Fruit fly (Drosophila melanogaster): Measurements from ENCODE around the gene CG6621.

Gene CG6621

DNA sequence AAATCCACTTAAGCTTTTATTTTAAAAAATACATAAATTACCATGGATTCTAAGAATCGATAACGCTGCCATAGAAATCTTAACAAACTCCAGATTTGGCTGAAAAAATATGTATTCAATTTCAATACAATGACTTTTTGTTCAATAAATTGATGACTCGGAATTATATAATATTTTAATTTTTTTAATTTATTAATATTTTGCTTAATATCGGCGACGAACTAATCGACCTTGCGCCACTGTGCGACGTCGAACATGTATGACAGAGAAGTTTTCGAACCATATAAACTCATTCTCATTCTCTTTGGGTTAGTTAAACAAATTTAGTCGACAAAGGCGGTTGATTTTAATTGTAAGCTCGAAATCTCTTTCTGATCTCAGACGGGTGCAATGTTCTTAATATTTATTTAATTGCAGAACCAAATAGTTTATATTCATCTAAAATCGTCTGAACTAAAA, 43.8 kb downstream of the CG6621 start, which contains the start of gene CG42394 (continued):
- peak; percentile 96 for TF ChIP-seq Blimp-1 (GFP tag; optimal IDR thresholded peaks at IDR 0.05)
- TF ChIP-seq otp (GFP tag; IDR thresholded peaks at IDR 0.05): peak; percentile 93
- peak; percentile 47 for TF ChIP-seq fd64A (GFP tag; optimal IDR thresholded peaks at IDR 0.05)
- TF ChIP-seq lmd (GFP tag; IDR thresholded peaks at IDR 0.05): peak; percentile 93
- TF ChIP-seq CG31224 (GFP tag; IDR thresholded peaks at IDR 0.05): peak; percentile 88
- peak; percentile 89 for TF ChIP-seq CG33557 (GFP tag; optimal IDR thresholded peaks at IDR 0.05)
- TF ChIP-seq CG15601 (tag; optimal IDR thresholded peaks at IDR 0.05): peak; percentile 93
- TF ChIP-seq kah (GFP tag; optimal IDR thresholded peaks at IDR 0.05): peak; percentile 89
- peak; percentile 84 for TF ChIP-seq CG31388 (GFP tag; optimal IDR thresholded peaks at IDR 0.05)
- TF ChIP-seq zfh2 (GFP tag; optimal IDR thresholded peaks at IDR 0.05): peak; percentile 17
- peak; percentile 95 for TF ChIP-seq stc (GFP tag; IDR thresholded peaks at IDR 0.05)
- TF ChIP-seq CG13624 (GFP tag; optimal IDR thresholded peaks at IDR 0.05): peak; percentile 62
- TF ChIP-seq Fer2 (tag; optimal IDR thresholded peaks at IDR 0.05): peak; percentile 87
- TF ChIP-seq tll (GFP tag; optimal IDR thresholded peaks at IDR 0.05): no peak
- peak; percentile 96 for TF ChIP-seq CG11504 (tag; optimal IDR thresholded peaks at IDR 0.05)
- peak; percentile 85 for TF ChIP-seq CG10543 (GFP tag; optimal IDR thresholded peaks at IDR 0.05)
- peak; percentile 90 for TF ChIP-seq CG1024 (GFP tag; IDR thresholded peaks at IDR 0.05)
- peak; percentile 56 to 75 for TF ChIP-seq chif (GFP tag; optimal IDR thresholded peaks at IDR 0.05)
- peak; percentile 71 for TF ChIP-seq GATAe (GFP tag; conservative IDR thresholded peaks at IDR 0.05)
- TF ChIP-seq seq (GFP tag; IDR thresholded peaks at IDR 0.05): peak; percentile 93
- TF ChIP-seq HLH4C (GFP tag; IDR thresholded peaks at IDR 0.05; ENCODE audit: partially characterized antibody): no peak
- peak; percentile 95 for TF ChIP-seq ara (GFP tag; IDR thresholded peaks at IDR 0.05)
- TF ChIP-seq pfk (GFP tag; optimal IDR thresholded peaks at IDR 0.05): peak; percentile 30
- TF ChIP-seq dpn (GFP tag; optimal IDR thresholded peaks at IDR 0.05): peak; percentile 66 to 92
- peak; percentile 89 for TF ChIP-seq ems (GFP tag; optimal IDR thresholded peaks at IDR 0.05)
- peak; percentile 85 for TF ChIP-seq CG13123 (GFP tag; optimal IDR thresholded peaks at IDR 0.05)
- TF ChIP-seq CG9609 (GFP tag; optimal IDR thresholded peaks at IDR 0.05): peak; percentile 41
- TF ChIP-seq bowl (GFP tag; IDR thresholded peaks at IDR 0.05): peak; percentile 87
- peak; percentile 97 for TF ChIP-seq CG10147 (GFP tag; optimal IDR thresholded peaks at IDR 0.05)
- peak; percentile 96 for TF ChIP-seq CoRest (tag; optimal IDR thresholded peaks at IDR 0.05)
- peak; percentile 85 for TF ChIP-seq MBD-R2 (GFP tag; IDR thresholded peaks at IDR 0.05)
- peak; percentile 89 for TF ChIP-seq sisA (GFP tag; IDR thresholded peaks at IDR 0.05)
- peak; percentile 89 for TF ChIP-seq CG32772 (GFP tag; IDR thresholded peaks at IDR 0.05)
- TF ChIP-seq Dip2 (GFP tag; IDR thresholded peaks at IDR 0.05): no peak
- peak; percentile 94 for TF ChIP-seq CG10267 (tag; optimal IDR thresholded peaks at IDR 0.05)
- TF ChIP-seq CG34376 (GFP tag; optimal IDR thresholded peaks at IDR 0.05): no peak
- TF ChIP-seq Bteb2 (GFP tag; optimal IDR thresholded peaks at IDR 0.05): peak; percentile 81
- peak; percentile 89 for TF ChIP-seq slbo (GFP tag; IDR thresholded peaks at IDR 0.05)
- no peak for TF ChIP-seq cg (GFP tag; optimal IDR thresholded peaks at IDR 0.05)
- peak; percentile 97 for TF ChIP-seq vvl (GFP tag; IDR thresholded peaks at IDR 0.05)
- peak; percentile 95 for TF ChIP-seq Drgx (GFP tag; IDR thresholded peaks at IDR 0.05)
- 0 out of 3 replicates have a peak, but pooled peaks have one; percentile 41 for TF ChIP-seq CG16813 (GFP tag; IDR thresholded peaks at IDR 0.05; ENCODE audit: partially characterized antibody)
- peak; percentile 79 for TF ChIP-seq CG10431 (GFP tag; optimal IDR thresholded peaks at IDR 0.05)
- peak; percentile 4 for TF ChIP-seq Myb (GFP tag; optimal IDR thresholded peaks at IDR 0.05)
- TF ChIP-seq CG14965 (GFP tag; optimal IDR thresholded peaks at IDR 0.05; ENCODE audit: borderline replicate concordance): no peak
- peak; percentile 95 for TF ChIP-seq unpg (GFP tag; optimal IDR thresholded peaks at IDR 0.05)
- TF ChIP-seq tx (GFP tag; optimal IDR thresholded peaks at IDR 0.05): peak; percentile 17
- no peak for TF ChIP-seq pb (GFP tag; optimal IDR thresholded peaks at IDR 0.05)
- TF ChIP-seq CG4404 (GFP tag; IDR thresholded peaks at IDR 0.05): peak; percentile 90
- no peak for TF ChIP-seq lov (optimal IDR thresholded peaks at IDR 0.05)
- peak; percentile 90 for TF ChIP-seq lov (GFP tag; IDR thresholded peaks at IDR 0.05)
